Fruit fly (Drosophila melanogaster) whole organism, embryonic: ENCODE measurements around the gene CG31957.
A peak's percentile ranks its signal among the peaks of the same experiment; 100 is the strongest.

Experiments
- C15 ChIP-seq: fragments of 200-800 bp; sonication (Bioruptor generic); IDR thresholded peaks from 3 replicates; pipeline ENCODE4 v1.3.6; 2022; ENCODE audit warnings: missing biosample characterization, missing genetic modification characterization
- CG12155 ChIP-seq: fragments of 200-800 bp; sonication (Bioruptor generic); optimal IDR thresholded peaks from 3 replicates; lab custom pipeline; 2016; ENCODE audit warnings: missing biosample characterization, missing genetic modification characterization
- CG12659 ChIP-seq: fragments of 200-800 bp; sonication (Bioruptor generic); optimal IDR thresholded peaks from 3 replicates; lab custom pipeline; 2017; ENCODE audit warnings: mild to moderate bottlenecking, missing biosample characterization, missing genetic modification reagents, missing genetic modification characterization
- CG13123 ChIP-seq: fragments of 200-800 bp; sonication (Bioruptor generic); optimal IDR thresholded peaks from 2 replicates; lab custom pipeline; 2016; ENCODE audit warnings: missing biosample characterization, missing genetic modification characterization
- CG13424 ChIP-seq: fragments of 200-800 bp; sonication (Bioruptor generic); optimal IDR thresholded peaks from 2 replicates; lab custom pipeline; 2019; ENCODE audit warnings: missing biosample characterization, mild to moderate bottlenecking, missing genetic modification characterization, moderate library complexity
- CG14014 ChIP-seq: fragments of 200-800 bp; sonication (Bioruptor generic); IDR thresholded peaks from 2 replicates; pipeline ENCODE4 v1.3.6; 2022; ENCODE audit warnings: missing biosample characterization, missing genetic modification characterization
- CG14860 ChIP-seq: fragments of 200-800 bp; sonication (Bioruptor generic); IDR thresholded peaks from 3 replicates; pipeline ENCODE4 v1.3.6; 2022; ENCODE audit warnings: missing biosample characterization, missing genetic modification characterization; ENCODE audit not compliant: partially characterized antibody
- CG15011 ChIP-seq: fragments of 200-800 bp; sonication (Bioruptor generic); optimal IDR thresholded peaks from 3 replicates; lab custom pipeline; 2018; ENCODE audit warnings: missing biosample characterization, mild to moderate bottlenecking, missing genetic modification characterization
- CG17328 ChIP-seq: fragments of 200-800 bp; sonication (Bioruptor generic); IDR thresholded peaks from 2 replicates; pipeline ENCODE4 v1.3.6; 2022; ENCODE audit warnings: missing biosample characterization, missing genetic modification characterization
- CG2116 ChIP-seq: fragments of 200-800 bp; sonication (Bioruptor generic); optimal IDR thresholded peaks from 3 replicates; lab custom pipeline; 2018; ENCODE audit warnings: missing biosample characterization, mild to moderate bottlenecking, missing genetic modification characterization
- CG31388 ChIP-seq: fragments of 200-800 bp; sonication (Bioruptor generic); optimal IDR thresholded peaks from 2 replicates; lab custom pipeline; 2016; ENCODE audit warnings: missing biosample characterization, missing genetic modification characterization
- CG3281 ChIP-seq: fragments of 200-800 bp; sonication (Bioruptor generic); optimal IDR thresholded peaks from 3 replicates; lab custom pipeline; 2017; ENCODE audit warnings: missing biosample characterization, mild to moderate bottlenecking, missing genetic modification characterization
- CG4360 ChIP-seq: fragments of 200-800 bp; sonication (Bioruptor generic); IDR thresholded peaks from 2 replicates; pipeline ENCODE4 v1.3.6; 2022; ENCODE audit warnings: missing biosample characterization, missing genetic modification characterization
- CG4404 ChIP-seq: fragments of 200-800 bp; sonication (Bioruptor generic); IDR thresholded peaks from 2 replicates; pipeline ENCODE4 v1.3.6; 2022; ENCODE audit warnings: missing biosample characterization, missing genetic modification characterization
- CG4617 ChIP-seq: fragments of 200-800 bp; sonication (Bioruptor generic); optimal IDR thresholded peaks from 3 replicates; lab custom pipeline; 2016; ENCODE audit warnings: missing biosample characterization, missing genetic modification characterization, borderline replicate concordance
- CG5180 ChIP-seq: fragments of 200-800 bp; sonication (Bioruptor generic); optimal IDR thresholded peaks from 3 replicates; lab custom pipeline; 2017; ENCODE audit warnings: missing biosample characterization, missing genetic modification characterization, mild to moderate bottlenecking, moderate library complexity, missing genetic modification reagents
- CG6654 ChIP-seq: fragments of 200-800 bp; sonication (Bioruptor generic); optimal IDR thresholded peaks from 2 replicates; lab custom pipeline; 2017; ENCODE audit warnings: missing biosample characterization, mild to moderate bottlenecking, missing genetic modification characterization
- CG6683 ChIP-seq: fragments of 200-800 bp; sonication (Bioruptor generic); optimal IDR thresholded peaks from 2 replicates; lab custom pipeline; 2017; ENCODE audit warnings: missing biosample characterization, mild to moderate bottlenecking, missing genetic modification characterization, missing genetic modification reagents
- CG8290 ChIP-seq, 3 experiments: fragments of 200-800 bp; sonication (Bioruptor generic); optimal IDR thresholded peaks; 2 replicates each; lab custom pipeline; 2016 to 2019; ENCODE audit warnings: missing biosample characterization in 3 of 3, missing genetic modification characterization in 3 of 3, mild to moderate bottlenecking in 2 of 3, moderate library complexity in 1 of 3
- CkIIα-i1 ChIP-seq: fragments of 200-800 bp; sonication (Bioruptor generic); IDR thresholded peaks from 2 replicates; pipeline ENCODE4 v1.3.6; 2022; ENCODE audit warnings: missing biosample characterization, missing genetic modification characterization
- Dek ChIP-seq: fragments of 200-800 bp; sonication (Bioruptor generic); optimal IDR thresholded peaks from 3 replicates; lab custom pipeline; 2019; ENCODE audit warnings: missing biosample characterization, mild to moderate bottlenecking, missing genetic modification characterization, moderate library complexity
- Dip2 ChIP-seq: fragments of 200-800 bp; sonication (Bioruptor generic); IDR thresholded peaks from 2 replicates; pipeline ENCODE4 v1.3.6; 2022; ENCODE audit warnings: missing biosample characterization, missing genetic modification characterization
- Dip3 ChIP-seq: fragments of 200-800 bp; sonication (Bioruptor generic); optimal IDR thresholded peaks from 3 replicates; lab custom pipeline; 2016; ENCODE audit warnings: missing biosample characterization, missing genetic modification characterization
- H15 ChIP-seq: fragments of 200-800 bp; sonication (Bioruptor generic); IDR thresholded peaks from 3 replicates; pipeline ENCODE4 v1.3.6; 2022; ENCODE audit warnings: missing biosample characterization, missing genetic modification characterization
- Hand ChIP-seq: fragments of 200-800 bp; sonication (Bioruptor generic); optimal IDR thresholded peaks from 2 replicates; lab custom pipeline; 2017; ENCODE audit warnings: mild to moderate bottlenecking, missing biosample characterization, missing genetic modification reagents, missing genetic modification characterization
- Hey ChIP-seq: fragments of 200-800 bp; sonication (Bioruptor generic); optimal IDR thresholded peaks from 3 replicates; lab custom pipeline; 2018; ENCODE audit warnings: missing biosample characterization, mild to moderate bottlenecking, missing genetic modification characterization
- Hmx ChIP-seq: fragments of 200-800 bp; sonication (Bioruptor generic); optimal IDR thresholded peaks from 2 replicates; lab custom pipeline; 2016; ENCODE audit warnings: missing biosample characterization, missing genetic modification characterization
- Hr39 ChIP-seq: fragments of >200 bp; optimal IDR thresholded peaks from 2 replicates; lab custom pipeline; 2017
- Scr ChIP-seq: fragments of 200-800 bp; sonication (Bioruptor generic); IDR thresholded peaks from 2 replicates; pipeline ENCODE4 v1.3.6; 2022; ENCODE audit warnings: missing biosample characterization, missing genetic modification characterization; ENCODE audit not compliant: partially characterized antibody
- Trl ChIP-seq, 3 experiments: fragments of >200 bp in 2 of 3; fragments of 200-800 bp in 1 of 3; sonication (Bioruptor generic) in 1 of 3; optimal IDR thresholded peaks; 2 replicates in 1 of 3; 3 replicates in 2 of 3; lab custom pipeline; 2016 to 2017; ENCODE audit warnings: missing biosample characterization in 1 of 3, missing genetic modification characterization in 1 of 3
- Vsx1 ChIP-seq: fragments of 200-800 bp; sonication (Bioruptor generic); optimal IDR thresholded peaks from 2 replicates; lab custom pipeline; 2017; ENCODE audit warnings: missing biosample characterization, mild to moderate bottlenecking, missing genetic modification characterization, missing genetic modification reagents
- Xbp1 ChIP-seq: fragments of 200-800 bp; sonication (Bioruptor generic); optimal IDR thresholded peaks from 3 replicates; lab custom pipeline; 2016; ENCODE audit warnings: missing biosample characterization, mild to moderate bottlenecking, missing genetic modification characterization
- ash1 ChIP-seq: fragments of 200-800 bp; sonication (Bioruptor generic); optimal IDR thresholded peaks from 2 replicates; lab custom pipeline; 2018; ENCODE audit warnings: missing biosample characterization, mild to moderate bottlenecking, missing genetic modification characterization
- bcd ChIP-seq: fragments of 200-800 bp; sonication (Bioruptor generic); optimal IDR thresholded peaks from 2 replicates; lab custom pipeline; 2017; ENCODE audit warnings: missing biosample characterization, mild to moderate bottlenecking, missing genetic modification characterization
- bigmax ChIP-seq: fragments of 200-800 bp; sonication (Bioruptor generic); optimal IDR thresholded peaks from 2 replicates; lab custom pipeline; 2018; ENCODE audit warnings: missing biosample characterization, mild to moderate bottlenecking, missing genetic modification characterization
- cg ChIP-seq: fragments of 200-800 bp; sonication (Bioruptor generic); optimal IDR thresholded peaks from 3 replicates; lab custom pipeline; 2019; ENCODE audit warnings: missing biosample characterization, mild to moderate bottlenecking, missing genetic modification characterization, moderate library complexity
- danr ChIP-seq: fragments of 200-800 bp; sonication (Bioruptor generic); IDR thresholded peaks from 2 replicates; pipeline ENCODE4 v1.3.6; 2022; ENCODE audit warnings: missing biosample characterization, missing genetic modification characterization
- fd3F ChIP-seq: fragments of 200-800 bp; sonication (Bioruptor generic); optimal IDR thresholded peaks from 2 replicates; lab custom pipeline; 2018; ENCODE audit warnings: missing biosample characterization, mild to moderate bottlenecking, missing genetic modification characterization, moderate library complexity
- gce ChIP-seq: fragments of 200-800 bp; sonication (Bioruptor generic); IDR thresholded peaks from 3 replicates; pipeline ENCODE4 v1.3.6; 2022; ENCODE audit warnings: missing biosample characterization, missing genetic modification characterization
- her ChIP-seq: fragments of 200-800 bp; sonication (Bioruptor generic); optimal IDR thresholded peaks from 2 replicates; lab custom pipeline; 2016; ENCODE audit warnings: missing biosample characterization, missing genetic modification characterization
- jumu ChIP-seq: fragments of 200-800 bp; sonication (Bioruptor generic); optimal IDR thresholded peaks from 3 replicates; lab custom pipeline; 2016; ENCODE audit warnings: missing biosample characterization, missing genetic modification characterization
- nerfin-2 ChIP-seq: fragments of 200-800 bp; sonication (Bioruptor generic); IDR thresholded peaks from 2 replicates; pipeline ENCODE4 v1.3.6; 2022; ENCODE audit warnings: missing biosample characterization, missing genetic modification characterization; ENCODE audit not compliant: partially characterized antibody
- oc ChIP-seq: fragments of 200-800 bp; sonication (Bioruptor generic); optimal IDR thresholded peaks from 2 replicates; lab custom pipeline; 2018; ENCODE audit warnings: missing biosample characterization, mild to moderate bottlenecking, missing genetic modification characterization, moderate library complexity
- org-1 ChIP-seq: fragments of 200-800 bp; sonication (Bioruptor generic); optimal IDR thresholded peaks from 2 replicates; lab custom pipeline; 2017; ENCODE audit warnings: missing biosample characterization, missing genetic modification characterization
- prd ChIP-seq, 3 experiments: fragments of >200 bp in 2 of 3; fragments of 200-800 bp in 1 of 3; sonication (Bioruptor generic) in 1 of 3; optimal IDR thresholded peaks in 2 of 3; IDR thresholded peaks in 1 of 3; 2 replicates in 2 of 3; 3 replicates in 1 of 3; pipeline versions ENCODE4 v1.3.6 to Lab custom; 2017 to 2022; ENCODE audit warnings: missing biosample characterization in 1 of 3, missing genetic modification characterization in 1 of 3
- repo ChIP-seq: fragments of 200-800 bp; sonication (Bioruptor generic); optimal IDR thresholded peaks from 2 replicates; lab custom pipeline; 2016; ENCODE audit warnings: missing biosample characterization, missing genetic modification characterization
- rib ChIP-seq: fragments of 200-800 bp; sonication (Bioruptor generic); IDR thresholded peaks from 2 replicates; pipeline ENCODE4 v1.3.6; 2022; ENCODE audit warnings: missing biosample characterization, missing genetic modification characterization
- run ChIP-seq: fragments of 200-800 bp; sonication (Bioruptor generic); optimal IDR thresholded peaks from 3 replicates; lab custom pipeline; 2018; ENCODE audit warnings: missing biosample characterization, mild to moderate bottlenecking, missing genetic modification characterization
- tap ChIP-seq: fragments of 200-800 bp; optimal IDR thresholded peaks from 3 replicates; lab custom pipeline; 2019; ENCODE audit warnings: missing biosample characterization, mild to moderate bottlenecking, missing genetic modification characterization, moderate library complexity
- wek ChIP-seq: fragments of 200-800 bp; sonication (Bioruptor generic); optimal IDR thresholded peaks from 3 replicates; lab custom pipeline; 2018; ENCODE audit warnings: missing biosample characterization, mild to moderate bottlenecking, missing genetic modification characterization, moderate library complexity
- yki ChIP-seq: fragments of >200 bp; optimal IDR thresholded peaks from 3 replicates; lab custom pipeline; 2018

The CG31957 gene

DNA sequence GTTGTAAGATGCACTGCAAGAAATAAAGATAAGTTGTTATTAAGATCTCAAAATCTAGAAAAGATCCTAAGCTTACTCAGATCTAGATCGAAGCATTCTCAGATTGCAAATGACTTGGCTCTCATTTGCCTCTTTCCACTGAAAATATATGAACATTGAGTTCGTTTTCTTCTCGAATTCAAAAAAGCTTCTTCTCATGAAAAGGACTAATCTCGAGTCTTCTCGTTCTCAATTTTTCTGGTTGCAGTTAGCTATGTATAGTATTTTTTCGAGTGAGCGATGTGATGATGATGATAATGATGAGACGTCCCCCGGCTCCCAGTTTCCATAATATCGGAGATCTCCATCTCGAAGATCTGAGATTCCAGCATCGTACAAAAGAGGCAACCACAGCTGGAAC, 15.9 kb downstream of the CG31957 start (continued):
- TF ChIP-seq yki (lab: Kevin White, UChicago): no peak
- TF ChIP-seq Xbp1 (GFP tag; lab: Kevin White, UChicago): peak; percentile 24
- no peak for TF ChIP-seq cg (GFP tag; lab: Kevin White, UChicago)
- no peak for TF ChIP-seq jumu (GFP tag; lab: Kevin White, UChicago)
- TF ChIP-seq fd3F: no peak
- TF ChIP-seq CG2116 (GFP tag; lab: Kevin White, UChicago): no peak
- peak; percentile 52 for TF ChIP-seq CG17328 (GFP tag; lab: Robert Waterston, UW)
- TF ChIP-seq Trl (optimal IDR thresholded peaks at IDR 0.05; lab: Kevin White, UChicago): no peak
- peak; percentile 42 for TF ChIP-seq Trl (GFP tag; optimal IDR thresholded peaks at IDR 0.05; lab: Kevin White, UChicago)
- TF ChIP-seq CG31388 (GFP tag; lab: Kevin White, UChicago): no peak
- no peak for TF ChIP-seq her (GFP tag; lab: Kevin White, UChicago)
- TF ChIP-seq ash1 (GFP tag; lab: Kevin White, UChicago): no peak
- no peak for TF ChIP-seq CG8290 (GFP tag; optimal IDR thresholded peaks at IDR 0.05; lab: Kevin White, UChicago)
- no peak for TF ChIP-seq CG8290 (tag; optimal IDR thresholded peaks at IDR 0.05; lab: Kevin White, UChicago)
- peak; percentile 57 for TF ChIP-seq CG13424 (tag; lab: Kevin White, UChicago)
- no peak for TF ChIP-seq Hey (tag; lab: Kevin White, UChicago)
- TF ChIP-seq Hr39 (lab: Kevin White, UChicago): no peak
- TF ChIP-seq Hand (GFP tag; lab: Kevin White, UChicago): no peak
- TF ChIP-seq bcd: peak; percentile 20
- no peak for TF ChIP-seq CG6683 (GFP tag; lab: Kevin White, UChicago)
- no peak for TF ChIP-seq tap (tag; lab: Kevin White, UChicago)
- no peak for TF ChIP-seq CG4404 (GFP tag; lab: Robert Waterston, UW)
- no peak for TF ChIP-seq wek (GFP tag; lab: Kevin White, UChicago)
- no peak for TF ChIP-seq CG5180 (GFP tag; lab: Kevin White, UChicago)
- TF ChIP-seq oc (tag; lab: Kevin White, UChicago): no peak
- TF ChIP-seq org-1 (GFP tag; lab: Kevin White, UChicago): no peak
- no peak for TF ChIP-seq Dip2 (GFP tag; lab: Robert Waterston, UW)
- no peak for TF ChIP-seq H15 (GFP tag; lab: Robert Waterston, UW)
- TF ChIP-seq Hmx (GFP tag; lab: Kevin White, UChicago): no peak
- TF ChIP-seq CG3281 (GFP tag; lab: Kevin White, UChicago): no peak
- no peak for TF ChIP-seq C15 (GFP tag; lab: Robert Waterston, UW)
- no peak for TF ChIP-seq nerfin-2
- 0 out of 2 replicates have a peak, but pooled peaks have one; percentile 10 for TF ChIP-seq CG4360
- TF ChIP-seq run (tag; lab: Kevin White, UChicago): no peak
- no peak for TF ChIP-seq CG14860 (GFP tag; lab: Robert Waterston, UW)
- no peak for TF ChIP-seq CG6654 (GFP tag; lab: Kevin White, UChicago)
- TF ChIP-seq CG12155 (GFP tag; lab: Kevin White, UChicago): no peak
- TF ChIP-seq CG12659: no peak
- no peak for TF ChIP-seq Dek
- TF ChIP-seq prd (optimal IDR thresholded peaks at IDR 0.05; lab: Kevin White, UChicago): no peak
- peak; percentile 37; the same call in 1 of the 3 replicates for TF ChIP-seq prd (GFP tag; IDR thresholded peaks at IDR 0.05; lab: Robert Waterston, UW)
- no peak for TF ChIP-seq danr
- TF ChIP-seq CG14014 (GFP tag; lab: Robert Waterston, UW): no peak
- no peak for TF ChIP-seq CkIIα-i1 (GFP tag; lab: Robert Waterston, UW)
- TF ChIP-seq CG13123 (GFP tag; lab: Kevin White, UChicago): no peak
- no peak for TF ChIP-seq rib (GFP tag; lab: Robert Waterston, UW)
- TF ChIP-seq bigmax (GFP tag; lab: Kevin White, UChicago): no peak
- TF ChIP-seq Scr: no peak
- TF ChIP-seq CG15011 (GFP tag; lab: Kevin White, UChicago): no peak
- TF ChIP-seq Vsx1 (GFP tag; lab: Kevin White, UChicago): no peak
- no peak for TF ChIP-seq Dip3
- no peak for TF ChIP-seq repo (GFP tag; lab: Kevin White, UChicago)
- TF ChIP-seq gce: no peak
- no peak for TF ChIP-seq CG4617 (GFP tag; lab: Kevin White, UChicago)
